Worm (Caenorhabditis elegans): ENCODE data around the gene fbxc-42.
"Not testable (repeated sequence)": the region's sequence is repeated elsewhere in the genome, so short reads cannot be mapped to it uniquely, and the experiment has no call there.

fbxc-42 gene

ce11 chrII:954626-955025 is 36.8 kb upstream of the fbxc-42 start, which contains the start of gene fbxc-7:
Gene fbxc-7 (plus strand): TSS chrII:954926.
- not testable (repeated sequence) for TF ChIP-seq sptf-2 (GFP tag; optimal IDR thresholded peaks at IDR 0.05); F33H1.4 (GFP tag; IDR thresholded peaks at IDR 0.05); Y79H2A.3 (GFP tag; conservative IDR thresholded peaks at IDR 0.05)

ce11 chrII:958618-959017 is 32.8 kb upstream of the fbxc-42 start, which contains the start of gene sdz-4:
Gene sdz-4 (plus strand): TSS chrII:958918.
- TF ChIP-seq ZK185.1 (tag; optimal IDR thresholded peaks at IDR 0.05; ENCODE audit: poor library complexity, severe bottlenecking) (no peak), F57C9.4 (tag; optimal IDR thresholded peaks at IDR 0.05) (no peak), ztf-22 (GFP tag; optimal IDR thresholded peaks at IDR 0.05) (no peak), ets-4 (GFP tag; optimal IDR thresholded peaks at IDR 0.05) (no peak), hmg-20 (GFP tag; IDR thresholded peaks at IDR 0.05) (no peak), F37B4.10 (GFP tag; IDR thresholded peaks at IDR 0.05) (no peak), lin-26 (GFP tag; IDR thresholded peaks at IDR 0.05) (no peak), aptf-3 (GFP tag; IDR thresholded peaks at IDR 0.05) (no peak), attf-6 (GFP tag; IDR thresholded peaks at IDR 0.05) (no peak), snpc-4 (GFP tag; optimal IDR thresholded peaks at IDR 0.05) (no peak), snpc-4 (tag; optimal IDR thresholded peaks at IDR 0.05) (no peak), F22D6.2 (tag; optimal IDR thresholded peaks at IDR 0.05) (no peak), K12H6.12 (tag; optimal IDR thresholded peaks at IDR 0.05) (no peak), ztf-28 (GFP tag; IDR thresholded peaks at IDR 0.05) (no peak), nfya-2 (GFP tag; IDR thresholded peaks at IDR 0.05) (no peak), Y53F4B.3 (GFP tag; IDR thresholded peaks at IDR 0.05) (no peak), nfya-1 (tag; optimal IDR thresholded peaks at IDR 0.05; ENCODE audit: borderline replicate concordance, insufficient read depth) (no peak), hlh-26 (GFP tag; conservative IDR thresholded peaks at IDR 0.05) (no peak), gei-17 (GFP tag; optimal IDR thresholded peaks at IDR 0.05) (no peak), let-526 (GFP tag; IDR thresholded peaks at IDR 0.05) (no peak)

- TF ChIP-seq K11D2.4 (GFP tag; IDR thresholded peaks at IDR 0.05), result no peak
- TF ChIP-seq egl-18 (GFP tag; IDR thresholded peaks at IDR 0.05), result 0 out of 2 replicates have a peak, but pooled peaks have one; percentile 29
- TF ChIP-seq madf-3 (GFP tag; IDR thresholded peaks at IDR 0.05), result 0 out of 2 replicates have a peak, but pooled peaks have one; percentile 36
These were observed 31.2 kb upstream of the fbxc-42 start, which contains the start of the genes C32B5.18 and C32B5.7 for ce11 chrII:960218-960617. Gene C32B5.18 (plus strand): TSS chrII:960518. Gene C32B5.7 (plus strand): TSS chrII:960528.

ce11 chrII:961961-962360 is 29.4 kb upstream of the fbxc-42 start, which contains the start of gene C32B5.13:
Gene C32B5.13 (minus strand): TSS chrII:962061.
- TF ChIP-seq lin-26 (GFP tag; IDR thresholded peaks at IDR 0.05), result 0 out of 2 replicates have a peak, but pooled peaks have one; percentile 24
- TF ChIP-seq hsf-1 (GFP tag; IDR thresholded peaks at IDR 0.05), result no peak

ce11 chrII:966962-967361 is 24.4 kb upstream of the fbxc-42 start, which contains the start of gene fbxc-18:
Gene fbxc-18 (minus strand): TSS chrII:967062.
- TF ChIP-seq nfya-1 (tag; optimal IDR thresholded peaks at IDR 0.05; ENCODE audit: borderline replicate concordance, insufficient read depth); B0035.1 (tag; optimal IDR thresholded peaks at IDR 0.05); hsf-1 (GFP tag; IDR thresholded peaks at IDR 0.05): not testable (repeated sequence)

- TF ChIP-seq F10E7.11 (tag; optimal IDR thresholded peaks at IDR 0.05); nhr-120 (GFP tag; IDR thresholded peaks at IDR 0.05); mes-4 (tag; optimal IDR thresholded peaks at IDR 0.05): not testable (repeated sequence)
These were observed 23.3 kb upstream of the fbxc-42 start, which contains the start of gene C32B5.6 for ce11 chrII:968106-968505. Gene C32B5.6 (plus strand): TSS chrII:968406.
